Fruit fly (Drosophila melanogaster): ENCODE results near the gene CG32079.
A peak's percentile ranks its signal among the peaks of the same experiment; 100 is the strongest.

DNA sequence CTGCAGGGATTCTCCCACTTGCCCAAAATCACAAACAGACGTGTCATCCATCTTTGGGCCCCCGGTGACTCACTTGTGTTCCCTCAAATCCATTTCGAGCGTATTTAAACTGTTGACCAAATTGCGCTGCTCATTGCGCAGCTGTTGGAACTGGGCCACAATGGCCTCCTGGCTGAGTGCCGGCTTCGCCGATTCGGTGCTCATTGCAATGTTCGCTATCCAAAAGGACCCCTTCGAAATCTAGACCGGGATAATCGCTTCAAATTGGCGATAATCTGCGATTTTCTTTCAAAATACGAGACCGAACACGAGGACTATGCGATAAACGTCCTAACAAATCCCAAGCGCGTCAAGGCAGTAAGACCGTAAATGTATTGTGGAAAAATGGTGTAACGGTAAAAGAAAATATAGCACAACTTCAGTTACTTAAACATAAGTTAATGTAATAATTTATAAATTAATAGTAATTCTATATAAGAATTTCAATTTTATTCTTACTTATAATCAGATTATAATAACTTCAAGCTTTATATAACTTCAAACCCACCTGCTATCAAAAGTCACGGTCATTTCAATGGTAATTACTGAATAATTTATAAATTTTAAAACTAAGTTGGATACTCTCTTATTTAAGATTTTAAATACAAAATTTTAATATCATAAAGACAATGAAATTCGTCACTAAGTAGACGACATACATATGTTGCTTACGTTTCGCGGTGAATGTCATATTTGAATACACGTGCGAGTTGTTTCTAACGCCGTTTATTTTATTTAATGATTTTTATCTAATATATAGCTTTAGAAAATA is 48.9 kb downstream of the CG32079 start, which contains the start of the genes Pfdn2 and Noc1:
- TF ChIP-seq CG32006 (GFP tag; optimal IDR thresholded peaks at IDR 0.05) = no peak
- TF ChIP-seq CG9139 (GFP tag; optimal IDR thresholded peaks at IDR 0.05) = no peak
- no peak for TF ChIP-seq CG6808 (GFP tag; optimal IDR thresholded peaks at IDR 0.05)
- peak; percentile 73 for TF ChIP-seq CG10631 (GFP tag; optimal IDR thresholded peaks at IDR 0.05)
- TF ChIP-seq CG8632 (GFP tag; optimal IDR thresholded peaks at IDR 0.05) = no peak
- TF ChIP-seq Blimp-1 (GFP tag; optimal IDR thresholded peaks at IDR 0.05) = no peak
- TF ChIP-seq CG6854 (GFP tag; optimal IDR thresholded peaks at IDR 0.05) = peak; percentile 20
- TF ChIP-seq svp (GFP tag) = no peak
- 0 out of 2 replicates have a peak, but pooled peaks have one; percentile 7 for TF ChIP-seq CG15336 (GFP tag; IDR thresholded peaks at IDR 0.05)
- TF ChIP-seq CG4318 (GFP tag; optimal IDR thresholded peaks at IDR 0.05) = no peak
- no peak for TF ChIP-seq Hr39 (GFP tag; optimal IDR thresholded peaks at IDR 0.05)
- no peak for TF ChIP-seq ss (GFP tag; optimal IDR thresholded peaks at IDR 0.05)
- no peak for TF ChIP-seq Sox102F (GFP tag; optimal IDR thresholded peaks at IDR 0.05)
